Worm (Caenorhabditis elegans) whole organism, L4 larva: ENCODE data around the gene hot-9.
A peak's percentile ranks its signal among the peaks of the same experiment; 100 is the strongest.

ENCODE experiments used
- R02D3.7 ChIP-seq: fragments of 150-350 bp; sonication (generic microtip); optimal IDR thresholded peaks from 3 replicates; lab custom pipeline; 2014; ENCODE audit warnings: missing biosample characterization, missing genetic modification characterization
- Y5F2A.4 ChIP-seq: fragments of 200-800 bp; sonication (Bioruptor generic); optimal IDR thresholded peaks from 2 replicates; lab custom pipeline; 2018; ENCODE audit warnings: mild to moderate bottlenecking, missing genetic modification characterization, missing compliant biosample characterization
- ces-1 ChIP-seq: fragments of 150-350 bp; sonication (generic microtip); optimal IDR thresholded peaks from 4 replicates; lab custom pipeline; 2014; ENCODE audit warnings: missing biosample characterization, missing genetic modification reagents, missing genetic modification characterization
- fkh-10 ChIP-seq: fragments of 150-350 bp; optimal IDR thresholded peaks from 2 replicates; lab custom pipeline; 2014; ENCODE audit warnings: missing biosample characterization, missing genetic modification reagents, missing genetic modification characterization
- fos-1 ChIP-seq: fragments of 150-350 bp; optimal IDR thresholded peaks from 2 replicates; lab custom pipeline; 2014; ENCODE audit warnings: missing biosample characterization, missing genetic modification characterization
- hlh-11 ChIP-seq: fragments of 200-800 bp; sonication (Bioruptor generic); optimal IDR thresholded peaks from 2 replicates; lab custom pipeline; 2018; ENCODE audit warnings: mild to moderate bottlenecking, missing genetic modification characterization, missing compliant biosample characterization
- hlh-30 ChIP-seq: sonication (generic microtip); optimal IDR thresholded peaks from 2 replicates; lab custom pipeline; 2017; ENCODE audit warnings: antibody characterized with exemption, mild to moderate bottlenecking, missing genetic modification characterization, missing compliant biosample characterization; ENCODE audit not compliant: insufficient read depth
- jun-1 ChIP-seq: fragments of 150-350 bp; optimal IDR thresholded peaks from 2 replicates; lab custom pipeline; 2014; ENCODE audit warnings: missing biosample characterization, missing genetic modification reagents, missing genetic modification characterization
- lin-13 ChIP-seq: fragments of 150-350 bp; optimal IDR thresholded peaks from 2 replicates; lab custom pipeline; 2014; ENCODE audit warnings: missing biosample characterization, missing genetic modification reagents, missing genetic modification characterization
- mdl-1 ChIP-seq, 2 experiments: fragments of 150-350 bp in 1 of 2; sonication (generic microtip) in 1 of 2; optimal IDR thresholded peaks; 2 replicates each; lab custom pipeline; 2014 to 2017; ENCODE audit warnings: missing biosample characterization in 2 of 2, missing genetic modification characterization in 2 of 2
- mes-2 ChIP-seq: sonication (generic microtip); optimal IDR thresholded peaks from 2 replicates; lab custom pipeline; 2016; ENCODE audit warnings: missing genotype, mild to moderate bottlenecking, missing genetic modification characterization, missing compliant biosample characterization; ENCODE audit not compliant: poor library complexity, severe bottlenecking
- nhr-237 ChIP-seq: sonication (generic microtip); optimal IDR thresholded peaks from 2 replicates; lab custom pipeline; 2017; ENCODE audit warnings: missing biosample characterization, missing genetic modification characterization
- nhr-28 ChIP-seq: fragments of 150-350 bp; optimal IDR thresholded peaks from 2 replicates; lab custom pipeline; 2014; ENCODE audit warnings: missing biosample characterization, missing genetic modification characterization
- nhr-42 ChIP-seq: fragments of 200-800 bp; sonication (Bioruptor generic); IDR thresholded peaks from 2 replicates; pipeline ENCODE4 v1.3.6; 2022; ENCODE audit warnings: missing genetic modification characterization, missing compliant biosample characterization
- pqm-1 ChIP-seq: sonication (generic microtip); optimal IDR thresholded peaks from 2 replicates; lab custom pipeline; 2017; ENCODE audit warnings: missing biosample characterization, missing genetic modification characterization
- set-16 ChIP-seq: fragments of 200-800 bp; sonication (Bioruptor generic); IDR thresholded peaks from 2 replicates; pipeline ENCODE4 v1.3.6; 2022; ENCODE audit warnings: missing genetic modification reagents, missing genetic modification characterization, missing compliant biosample characterization
- snpc-1.2 ChIP-seq: fragments of 200-800 bp; sonication (Bioruptor generic); IDR thresholded peaks from 2 replicates; pipeline ENCODE4 v1.3.6; 2022; ENCODE audit warnings: missing genetic modification reagents, missing genetic modification characterization, missing compliant biosample characterization
- tra-1 ChIP-seq: fragments of 200-800 bp; sonication (Bioruptor generic); IDR thresholded peaks from 2 replicates; pipeline ENCODE4 v1.3.6; 2022; ENCODE audit warnings: missing genetic modification reagents, missing genetic modification characterization, missing compliant biosample characterization
- unc-62 ChIP-seq, 3 experiments: fragments of 150-350 bp in 1 of 3; sonication (generic microtip); optimal IDR thresholded peaks in 2 of 3; peaks in 1 of 3; 1 replicate in 1 of 3; 2 replicates in 2 of 3; lab custom pipeline; 2014 to 2017; ENCODE audit warnings: missing biosample characterization in 3 of 3, missing genetic modification characterization in 3 of 3, missing genetic modification reagents in 3 of 3, missing genotype in 1 of 3
- zfp-3 ChIP-seq: fragments of 200-800 bp; sonication (Bioruptor generic); conservative IDR thresholded peaks from 2 replicates; pipeline ENCODE4 v1.3.6; 2022; ENCODE audit warnings: missing genetic modification reagents, missing genetic modification characterization, missing compliant biosample characterization
- ztf-11 ChIP-seq: fragments of 150-350 bp; optimal IDR thresholded peaks from 2 replicates; lab custom pipeline; 2014; ENCODE audit warnings: missing biosample characterization, missing genetic modification characterization
- ztf-7 ChIP-seq: fragments of 150-350 bp; optimal IDR thresholded peaks from 2 replicates; lab custom pipeline; 2014; ENCODE audit warnings: missing biosample characterization, missing genetic modification characterization

Gene hot-9

DNA sequence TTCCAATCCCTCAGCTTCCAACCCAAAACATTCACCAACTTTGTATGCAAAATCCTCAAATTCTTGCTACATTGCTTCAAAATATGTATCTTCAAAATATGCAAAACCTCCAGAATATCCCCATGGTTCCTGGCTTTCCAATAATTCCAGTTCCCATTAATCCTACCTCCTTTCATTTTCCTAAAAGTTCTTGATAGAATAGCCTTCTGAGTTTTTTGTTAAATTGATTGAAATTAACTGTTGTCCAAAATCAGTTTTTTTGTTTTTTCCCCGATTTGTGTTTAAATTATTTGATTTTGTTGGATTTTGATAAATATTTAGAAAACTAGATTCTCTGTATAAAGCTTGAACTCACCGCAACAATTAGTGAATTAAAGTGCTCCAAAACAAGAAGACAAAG is 40.1 kb downstream of the hot-9 start:
- TF ChIP-seq unc-62 (GFP tag; optimal IDR thresholded peaks at IDR 0.05 in 1 of 2; lab: Kevin White, UChicago) (peak in 1 of 2 experiments; percentile 90), unc-62 (tag; optimal IDR thresholded peaks at IDR 0.05; lab: Kevin White, UChicago) (no peak), tra-1 (GFP tag; lab: Robert Waterston, UW) (no peak)
- TF ChIP-seq, all 104 proteins: peak for 1

DNA sequence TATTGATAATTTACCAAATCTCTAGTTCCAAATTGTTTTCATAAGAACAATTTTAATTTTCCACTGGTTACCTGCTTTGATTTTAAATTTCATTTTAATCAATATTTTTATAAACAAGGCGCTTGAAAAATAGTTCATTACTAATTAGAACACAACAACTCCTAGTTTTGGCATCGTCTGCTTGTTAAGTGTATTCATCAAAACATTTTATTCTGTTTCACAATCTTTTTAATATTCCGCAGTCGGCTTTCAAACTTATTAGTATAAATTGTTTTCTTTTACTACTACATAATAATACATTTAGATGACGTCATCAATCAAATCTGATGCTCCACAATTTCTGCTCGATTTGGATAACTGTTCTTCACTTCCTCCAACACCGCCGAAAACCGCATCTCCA is 42.8 kb downstream of the hot-9 start, which contains the start of gene pes-1:
pes-1 (plus strand) TSS at position 301 of the 400 bp plus-strand sequence.
- TF ChIP-seq mes-2 (no peak), ces-1 (no peak), ztf-7 (tag; lab: Kevin White, UChicago) (no peak), jun-1 (tag; lab: Kevin White, UChicago) (no peak), fkh-10 (GFP tag; lab: Kevin White, UChicago) (no peak), pqm-1 (tag; lab: Kevin White, UChicago) (no peak)
- TF ChIP-seq, all 104 proteins: peak for 0

DNA sequence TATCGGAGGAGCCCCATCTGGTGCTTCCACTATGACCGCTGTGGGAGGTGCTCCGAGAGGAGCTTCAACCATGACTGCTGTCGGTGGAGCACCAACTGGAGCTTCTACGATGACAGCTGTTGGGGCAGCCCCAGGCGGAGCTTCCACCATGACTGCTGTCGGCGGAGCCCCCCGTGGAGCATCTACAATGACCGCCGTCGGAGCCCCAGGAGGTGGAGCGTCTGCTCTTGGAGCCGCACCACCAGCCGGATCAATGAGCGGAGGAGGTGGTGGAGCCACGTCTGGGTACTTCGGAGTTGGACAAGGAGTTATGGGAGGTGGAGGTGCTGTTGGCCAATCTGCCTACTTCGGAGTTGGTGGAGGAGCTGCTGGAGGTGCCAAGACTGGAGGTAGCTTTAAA is 48.3 kb downstream of the hot-9 start:
- peak; percentile 94 for TF ChIP-seq set-16 (GFP tag; lab: Robert Waterston, UW)
- TF ChIP-seq Y5F2A.4 (GFP tag; lab: Kevin White, UChicago) = no peak
- TF ChIP-seq ztf-11 (tag; lab: Kevin White, UChicago) = no peak
- no peak for TF ChIP-seq nhr-28

DNA sequence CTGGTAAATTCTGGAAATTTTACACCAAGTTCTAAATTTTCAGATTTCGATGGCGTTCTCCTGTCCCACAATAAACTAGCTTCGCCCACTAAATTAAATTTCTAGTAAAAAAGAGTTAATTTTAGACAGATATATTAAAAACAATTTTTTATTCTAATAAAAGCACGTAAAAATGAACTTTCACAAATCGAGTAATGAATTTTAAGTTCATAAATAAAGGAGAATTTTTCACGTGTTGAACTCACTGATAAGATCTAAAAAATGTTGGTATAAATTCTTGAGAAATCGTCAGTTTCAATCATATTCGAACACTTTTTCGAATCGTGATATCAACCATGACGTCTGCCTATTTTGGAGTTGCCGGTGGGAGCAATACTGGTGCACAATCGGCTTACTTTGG is 49.4 kb downstream of the hot-9 start, which contains the start of gene ssq-2:
ssq-2 (plus strand) TSS at position 301 of the 400 bp plus-strand sequence.
- TF ChIP-seq fkh-10 (GFP tag; lab: Kevin White, UChicago) = no peak
- no peak for TF ChIP-seq Y5F2A.4 (GFP tag; lab: Kevin White, UChicago)
- no peak for TF ChIP-seq snpc-1.2 (GFP tag; lab: Robert Waterston, UW)
- TF ChIP-seq zfp-3 (GFP tag; lab: Robert Waterston, UW) = no peak
- no peak for TF ChIP-seq hlh-30 (tag; lab: Kevin White, UChicago)
- TF ChIP-seq hlh-11 (tag; lab: Kevin White, UChicago) = no peak
- no peak for TF ChIP-seq mdl-1 (tag; optimal IDR thresholded peaks at IDR 0.05; lab: Kevin White, UChicago)

DNA sequence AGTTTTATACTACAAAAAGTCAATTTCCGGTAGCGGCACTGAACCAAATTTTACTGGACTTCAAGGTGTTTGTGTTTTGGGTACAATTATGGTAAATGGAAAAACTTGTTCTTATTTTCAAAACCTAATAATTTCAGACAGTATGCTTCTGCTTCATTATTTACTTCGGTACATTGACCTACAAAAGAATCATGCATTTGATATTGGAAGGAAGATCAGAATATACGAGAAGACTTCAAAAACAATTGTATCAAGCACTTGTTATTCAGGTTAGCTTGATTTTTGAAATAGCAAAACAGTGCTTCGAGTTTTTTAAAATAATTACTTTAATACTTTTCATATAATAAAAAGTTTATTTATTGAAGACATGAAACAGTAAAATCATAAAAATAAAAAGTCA is 52.2 kb downstream of the hot-9 start:
- TF ChIP-seq lin-13 (GFP tag; lab: Kevin White, UChicago) (no peak), fos-1 (no peak), unc-62 (GFP tag; optimal IDR thresholded peaks at IDR 0.05 in 1 of 2; lab: Kevin White, UChicago) (peak in 1 of 2 experiments; percentile 96), unc-62 (tag; optimal IDR thresholded peaks at IDR 0.05; lab: Kevin White, UChicago) (no peak), nhr-42 (GFP tag; lab: Robert Waterston, UW) (no peak), nhr-237 (tag; lab: Kevin White, UChicago) (no peak)

DNA sequence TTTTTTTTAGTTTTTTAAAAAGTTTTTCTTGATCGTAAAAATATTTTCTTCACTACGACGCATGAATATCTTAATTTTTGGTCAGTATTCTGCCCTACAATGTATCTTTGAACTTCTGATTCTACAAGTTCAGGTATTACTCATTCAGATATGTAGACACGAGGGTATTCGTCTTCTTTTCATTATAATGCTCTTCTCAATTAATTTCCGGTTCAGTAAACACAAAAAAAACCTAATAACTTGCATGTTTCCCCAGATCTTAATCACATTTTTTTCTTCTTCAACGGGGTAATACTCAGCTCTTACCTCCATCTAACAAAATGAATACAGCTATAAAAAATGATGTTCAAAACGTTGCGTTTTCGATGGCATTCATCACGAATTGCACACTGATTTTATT is 53.2 kb downstream of the hot-9 start, which contains the start of gene str-162:
str-162 (plus strand) TSS at position 301 of the 400 bp plus-strand sequence.
- TF ChIP-seq unc-62 (GFP tag; optimal IDR thresholded peaks at IDR 0.05 in 1 of 2; lab: Kevin White, UChicago) (peak in 1 of 2 experiments; percentile 13), unc-62 (tag; optimal IDR thresholded peaks at IDR 0.05; lab: Kevin White, UChicago) (no peak), R02D3.7 (tag; lab: Kevin White, UChicago) (no peak)
